Fruit fly (Drosophila melanogaster) whole organism, embryonic: ENCODE measurements around the gene CG12017.

Source experiments
- CG10209 ChIP-seq: fragments of 200-800 bp; sonication (Bioruptor generic); optimal IDR thresholded peaks from 3 replicates; lab custom pipeline; 2017; ENCODE audit warnings: missing biosample characterization, mild to moderate bottlenecking, missing genetic modification characterization, missing genetic modification reagents
- CG10366 ChIP-seq: fragments of 200-800 bp; sonication (Bioruptor generic); IDR thresholded peaks from 2 replicates; pipeline ENCODE4 v1.3.6; 2022; ENCODE audit warnings: missing biosample characterization, missing genetic modification characterization
- CG11723 ChIP-seq: fragments of 200-800 bp; sonication (Bioruptor generic); optimal IDR thresholded peaks from 2 replicates; lab custom pipeline; 2017; ENCODE audit warnings: missing biosample characterization, mild to moderate bottlenecking, missing genetic modification characterization
- CG14014 ChIP-seq: fragments of 200-800 bp; sonication (Bioruptor generic); IDR thresholded peaks from 2 replicates; pipeline ENCODE4 v1.3.6; 2022; ENCODE audit warnings: missing biosample characterization, missing genetic modification characterization
- CG17328 ChIP-seq: fragments of 200-800 bp; sonication (Bioruptor generic); IDR thresholded peaks from 2 replicates; pipeline ENCODE4 v1.3.6; 2022; ENCODE audit warnings: missing biosample characterization, missing genetic modification characterization
- CG17359 ChIP-seq: fragments of 200-800 bp; sonication (Bioruptor generic); optimal IDR thresholded peaks from 3 replicates; lab custom pipeline; 2018; ENCODE audit warnings: missing biosample characterization, mild to moderate bottlenecking, missing genetic modification characterization, moderate library complexity
- CG17802 ChIP-seq: fragments of 200-800 bp; sonication (Bioruptor generic); optimal IDR thresholded peaks from 2 replicates; lab custom pipeline; 2018; ENCODE audit warnings: missing biosample characterization, mild to moderate bottlenecking, missing genetic modification characterization, moderate library complexity
- CG18476 ChIP-seq: fragments of 200-800 bp; sonication (Bioruptor generic); optimal IDR thresholded peaks from 2 replicates; lab custom pipeline; 2016; ENCODE audit warnings: missing biosample characterization, mild to moderate bottlenecking, missing genetic modification characterization
- CG18764 ChIP-seq: fragments of 200-800 bp; sonication (Bioruptor generic); optimal IDR thresholded peaks from 3 replicates; lab custom pipeline; 2016; ENCODE audit warnings: missing biosample characterization, missing genetic modification characterization
- CG2678 ChIP-seq: fragments of 200-800 bp; sonication (Bioruptor generic); optimal IDR thresholded peaks from 3 replicates; lab custom pipeline; 2019; ENCODE audit warnings: missing biosample characterization, mild to moderate bottlenecking, missing genetic modification characterization, moderate library complexity
- CG30431 ChIP-seq: fragments of 200-800 bp; sonication (Bioruptor generic); optimal IDR thresholded peaks from 2 replicates; lab custom pipeline; 2017; ENCODE audit warnings: missing biosample characterization, missing genetic modification characterization
- CG32772 ChIP-seq: fragments of 200-800 bp; sonication (Bioruptor generic); IDR thresholded peaks from 2 replicates; pipeline ENCODE4 v1.3.6; 2022; ENCODE audit warnings: missing biosample characterization, missing genetic modification characterization
- CG3847 ChIP-seq: fragments of 200-800 bp; sonication (Bioruptor generic); IDR thresholded peaks from 2 replicates; pipeline ENCODE4 v1.3.6; 2022; ENCODE audit warnings: missing biosample characterization, missing genetic modification characterization
- CG4404 ChIP-seq: fragments of 200-800 bp; sonication (Bioruptor generic); IDR thresholded peaks from 2 replicates; pipeline ENCODE4 v1.3.6; 2022; ENCODE audit warnings: missing biosample characterization, missing genetic modification characterization
- CG4707 ChIP-seq: fragments of 200-800 bp; sonication (Bioruptor generic); optimal IDR thresholded peaks from 2 replicates; lab custom pipeline; 2018; ENCODE audit warnings: missing biosample characterization, mild to moderate bottlenecking, missing genetic modification characterization, moderate library complexity
- CG7372 ChIP-seq: fragments of 200-800 bp; sonication (Bioruptor generic); IDR thresholded peaks from 2 replicates; pipeline ENCODE4 v1.3.6; 2022; ENCODE audit warnings: missing biosample characterization, missing genetic modification characterization
- CG7987 ChIP-seq: fragments of 200-800 bp; sonication (Bioruptor generic); optimal IDR thresholded peaks from 2 replicates; lab custom pipeline; 2018; ENCODE audit warnings: missing biosample characterization, mild to moderate bottlenecking, missing genetic modification characterization, moderate library complexity
- CG8388 ChIP-seq: fragments of 200-800 bp; sonication (Bioruptor generic); optimal IDR thresholded peaks from 2 replicates; lab custom pipeline; 2019; ENCODE audit warnings: missing biosample characterization, mild to moderate bottlenecking, missing genetic modification characterization, moderate library complexity
- CG8944 ChIP-seq: fragments of 200-800 bp; sonication (Bioruptor generic); optimal IDR thresholded peaks from 3 replicates; lab custom pipeline; 2016; ENCODE audit warnings: missing biosample characterization, missing genetic modification characterization
- Camta ChIP-seq: fragments of 200-800 bp; sonication (Bioruptor generic); optimal IDR thresholded peaks from 2 replicates; lab custom pipeline; 2016; ENCODE audit warnings: missing biosample characterization, missing genetic modification characterization
- Deaf1 ChIP-seq: fragments of 200-800 bp; optimal IDR thresholded peaks from 3 replicates; lab custom pipeline; 2019; ENCODE audit warnings: missing biosample characterization, mild to moderate bottlenecking, missing genetic modification characterization, moderate library complexity
- Dip2 ChIP-seq: fragments of 200-800 bp; sonication (Bioruptor generic); IDR thresholded peaks from 2 replicates; pipeline ENCODE4 v1.3.6; 2022; ENCODE audit warnings: missing biosample characterization, missing genetic modification characterization
- ERR ChIP-seq: fragments of 200-800 bp; sonication (Bioruptor generic); optimal IDR thresholded peaks from 2 replicates; lab custom pipeline; 2016; ENCODE audit warnings: missing biosample characterization, missing genetic modification characterization
- HLH4C ChIP-seq: fragments of 200-800 bp; sonication (Bioruptor generic); IDR thresholded peaks from 3 replicates; pipeline ENCODE4 v1.3.6; 2022; ENCODE audit warnings: missing biosample characterization, missing genetic modification characterization; ENCODE audit not compliant: partially characterized antibody
- HmgD ChIP-seq: fragments of 200-800 bp; sonication (Bioruptor generic); optimal IDR thresholded peaks from 3 replicates; lab custom pipeline; 2016; ENCODE audit warnings: missing biosample characterization, missing genetic modification characterization
- Hmx ChIP-seq: fragments of 200-800 bp; sonication (Bioruptor generic); optimal IDR thresholded peaks from 2 replicates; lab custom pipeline; 2016; ENCODE audit warnings: missing biosample characterization, missing genetic modification characterization
- Max ChIP-seq: fragments of 200-800 bp; sonication (Bioruptor generic); optimal IDR thresholded peaks from 2 replicates; lab custom pipeline; 2016; ENCODE audit warnings: missing biosample characterization, mild to moderate bottlenecking, missing genetic modification characterization
- Mrtf ChIP-seq: fragments of 200-800 bp; sonication (Bioruptor generic); IDR thresholded peaks from 3 replicates; pipeline ENCODE4 v1.3.6; 2022; ENCODE audit warnings: missing biosample characterization, missing genetic modification characterization
- Neu2 ChIP-seq: fragments of 200-800 bp; sonication (Bioruptor generic); optimal IDR thresholded peaks from 3 replicates; lab custom pipeline; 2016; ENCODE audit warnings: missing biosample characterization, missing genetic modification characterization, borderline replicate concordance
- Nf-YA ChIP-seq: fragments of 200-800 bp; sonication (Bioruptor generic); IDR thresholded peaks from 2 replicates; pipeline ENCODE4 v1.3.6; 2022; ENCODE audit warnings: missing biosample characterization, missing genetic modification characterization
- Nf-YC ChIP-seq: fragments of 200-800 bp; optimal IDR thresholded peaks from 3 replicates; lab custom pipeline; 2019; ENCODE audit warnings: missing biosample characterization, mild to moderate bottlenecking, missing genetic modification characterization, moderate library complexity
- cato ChIP-seq: fragments of 200-800 bp; sonication (Bioruptor generic); optimal IDR thresholded peaks from 2 replicates; lab custom pipeline; 2016; ENCODE audit warnings: missing biosample characterization, missing genetic modification characterization, borderline replicate concordance
- chif ChIP-seq, 2 experiments: fragments of 200-800 bp; sonication (Bioruptor generic); optimal IDR thresholded peaks; 3 replicates each; lab custom pipeline; 2016; ENCODE audit warnings: missing biosample characterization in 2 of 2, missing genetic modification characterization in 2 of 2
- corto ChIP-seq: fragments of 200-800 bp; sonication (Bioruptor generic); optimal IDR thresholded peaks from 2 replicates; lab custom pipeline; 2016; ENCODE audit warnings: missing biosample characterization, mild to moderate bottlenecking, missing genetic modification characterization, moderate library complexity
- dm ChIP-seq: fragments of 200-800 bp; sonication (Bioruptor generic); optimal IDR thresholded peaks from 3 replicates; lab custom pipeline; 2016; ENCODE audit warnings: missing biosample characterization, missing genetic modification characterization
- dysf ChIP-seq: fragments of 200-800 bp; sonication (Bioruptor generic); IDR thresholded peaks from 3 replicates; pipeline ENCODE4 v1.3.6; 2022; ENCODE audit warnings: missing biosample characterization, missing genetic modification characterization
- exex ChIP-seq: fragments of 200-800 bp; sonication (Bioruptor generic); optimal IDR thresholded peaks from 4 replicates; lab custom pipeline; 2018; ENCODE audit warnings: missing biosample characterization, mild to moderate bottlenecking, missing genetic modification characterization, moderate library complexity
- gro ChIP-seq: fragments of 200-800 bp; sonication (Bioruptor generic); optimal IDR thresholded peaks from 2 replicates; lab custom pipeline; 2016; ENCODE audit warnings: missing biosample characterization, missing genetic modification characterization
- inv ChIP-seq: fragments of 200-800 bp; sonication (Bioruptor generic); IDR thresholded peaks from 2 replicates; pipeline ENCODE4 v1.3.6; 2022; ENCODE audit warnings: missing biosample characterization, missing genetic modification characterization; ENCODE audit not compliant: partially characterized antibody
- lola ChIP-seq, 3 experiments: fragments of >200 bp in 2 of 3; fragments of 200-800 bp in 1 of 3; sonication (Bioruptor generic) in 1 of 3; optimal IDR thresholded peaks; 2 replicates each; lab custom pipeline; 2017 to 2019; ENCODE audit warnings: missing biosample characterization in 3 of 3, missing genetic modification characterization in 3 of 3, mild to moderate bottlenecking in 1 of 3, moderate library complexity in 1 of 3
- lov ChIP-seq, 2 experiments: fragments of 200-800 bp in 1 of 2; fragments of >200 bp in 1 of 2; sonication (Bioruptor generic) in 1 of 2; IDR thresholded peaks in 1 of 2; optimal IDR thresholded peaks in 1 of 2; 2 replicates in 1 of 2; 3 replicates in 1 of 2; pipeline versions ENCODE4 v1.3.6 to Lab custom; 2017 to 2022; ENCODE audit warnings: missing biosample characterization in 1 of 2, missing genetic modification characterization in 1 of 2
- mirr ChIP-seq: fragments of 200-800 bp; sonication (Bioruptor generic); optimal IDR thresholded peaks from 3 replicates; lab custom pipeline; 2018; ENCODE audit warnings: missing biosample characterization, mild to moderate bottlenecking, missing genetic modification characterization
- p53 ChIP-seq: fragments of 200-800 bp; sonication (Bioruptor generic); optimal IDR thresholded peaks from 2 replicates; lab custom pipeline; 2016; ENCODE audit warnings: missing biosample characterization, missing genetic modification characterization
- psq ChIP-seq: fragments of 200-800 bp; sonication (Bioruptor generic); optimal IDR thresholded peaks from 2 replicates; lab custom pipeline; 2017; ENCODE audit warnings: missing biosample characterization, missing genetic modification characterization
- sens-2 ChIP-seq: fragments of 200-800 bp; sonication (Bioruptor generic); IDR thresholded peaks from 2 replicates; pipeline ENCODE4 v1.3.6; 2022; ENCODE audit warnings: missing biosample characterization, missing genetic modification characterization
- sisA ChIP-seq: fragments of 200-800 bp; sonication (Bioruptor generic); IDR thresholded peaks from 2 replicates; pipeline ENCODE4 v1.3.6; 2022; ENCODE audit warnings: missing biosample characterization, missing genetic modification characterization
- sr ChIP-seq: fragments of 200-800 bp; sonication (Bioruptor generic); IDR thresholded peaks from 3 replicates; pipeline ENCODE4 v1.3.6; 2022; ENCODE audit warnings: missing biosample characterization, missing genetic modification characterization
- sug ChIP-seq: fragments of 200-800 bp; optimal IDR thresholded peaks from 2 replicates; lab custom pipeline; 2019; ENCODE audit warnings: missing biosample characterization, mild to moderate bottlenecking, missing genetic modification characterization, moderate library complexity
- ttk ChIP-seq: fragments of 200-800 bp; sonication (Bioruptor generic); IDR thresholded peaks from 2 replicates; pipeline ENCODE4 v2.1.2; 2022; ENCODE audit warnings: missing biosample characterization, missing genetic modification characterization
- zen2 ChIP-seq: fragments of 200-800 bp; sonication (Bioruptor generic); IDR thresholded peaks from 3 replicates; pipeline ENCODE4 v1.3.6; 2022; ENCODE audit warnings: missing biosample characterization, missing genetic modification characterization; ENCODE audit not compliant: partially characterized antibody

The CG12017 gene

DNA sequence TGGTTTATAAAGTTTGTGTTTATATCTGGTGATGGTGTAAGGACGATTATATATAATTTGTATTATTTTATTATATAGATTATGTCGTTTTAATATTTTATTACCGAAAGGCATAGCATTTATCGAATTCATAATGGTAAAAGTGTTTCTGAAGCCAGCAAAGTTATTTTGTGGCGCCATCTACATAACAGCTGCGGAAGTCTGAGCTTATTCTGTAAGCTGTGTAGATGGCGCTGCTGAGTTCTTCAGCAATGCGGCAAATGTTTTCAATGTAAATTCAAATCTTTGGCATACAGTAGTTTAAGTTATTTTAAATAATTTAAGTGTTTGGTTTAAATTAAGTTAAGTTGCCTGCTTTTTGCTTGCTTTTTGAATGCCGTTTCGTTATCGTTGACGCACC is 8.4 kb downstream of the CG12017 start (continued):
- TF ChIP-seq mirr (GFP tag; lab: Kevin White, UChicago): no peak
- no peak for TF ChIP-seq Hmx (GFP tag; lab: Kevin White, UChicago)
- no peak for TF ChIP-seq CG7987 (GFP tag; lab: Kevin White, UChicago)
- TF ChIP-seq zen2 (GFP tag; lab: Robert Waterston, UW): no peak
- TF ChIP-seq CG32772 (GFP tag; lab: Robert Waterston, UW): peak; percentile 40; the same call in 1 of the 2 replicates
- peak; percentile 12 for TF ChIP-seq CG18764 (GFP tag; lab: Kevin White, UChicago)
- peak; percentile 44; the same call in 1 of the 2 replicates for TF ChIP-seq CG14014 (GFP tag; lab: Robert Waterston, UW)
- peak; percentile 94 for TF ChIP-seq Dip2 (GFP tag; lab: Robert Waterston, UW)
- no peak for TF ChIP-seq Camta (GFP tag; lab: Kevin White, UChicago)
- no peak for TF ChIP-seq psq (GFP tag; lab: Kevin White, UChicago)
- no peak for TF ChIP-seq CG8388
- no peak for TF ChIP-seq CG4707 (GFP tag; lab: Kevin White, UChicago)
- peak; percentile 56; the same call in 2 of the 3 replicates for TF ChIP-seq dysf (GFP tag; lab: Robert Waterston, UW)
- no peak for TF ChIP-seq lola (GFP tag; optimal IDR thresholded peaks at IDR 0.05; lab: Kevin White, UChicago)
- no peak for TF ChIP-seq Nf-YC
- no peak for TF ChIP-seq Max (GFP tag; lab: Kevin White, UChicago)
- TF ChIP-seq corto (GFP tag; lab: Kevin White, UChicago): no peak
- peak; percentile 35; the same call in 2 of the 3 replicates for TF ChIP-seq Mrtf (GFP tag; lab: Robert Waterston, UW)
- TF ChIP-seq CG17328 (GFP tag; lab: Robert Waterston, UW): no peak
- no peak for TF ChIP-seq lov (optimal IDR thresholded peaks at IDR 0.05; lab: Kevin White, UChicago)
- TF ChIP-seq lov (GFP tag; IDR thresholded peaks at IDR 0.05; lab: Robert Waterston, UW): peak; percentile 56; the same call in 1 of the 3 replicates
- peak; percentile 48 for TF ChIP-seq CG10366
- no peak for TF ChIP-seq CG30431 (GFP tag; lab: Kevin White, UChicago)
- no peak for TF ChIP-seq CG8944 (GFP tag; lab: Kevin White, UChicago)
- no peak for TF ChIP-seq sug (tag; lab: Kevin White, UChicago)
- TF ChIP-seq exex (tag; lab: Kevin White, UChicago): no peak
- TF ChIP-seq ERR: no peak
- 0 out of 3 replicates have a peak, but pooled peaks have one; percentile 21 for TF ChIP-seq sr (GFP tag; lab: Robert Waterston, UW)
- no peak for TF ChIP-seq CG10209 (GFP tag; lab: Kevin White, UChicago)
- TF ChIP-seq inv (GFP tag; lab: Robert Waterston, UW): no peak
- TF ChIP-seq Deaf1 (tag; lab: Kevin White, UChicago): no peak
- no peak for TF ChIP-seq p53
- TF ChIP-seq sens-2: 0 out of 2 replicates have a peak, but pooled peaks have one; percentile 7
- peak; percentile 2 for TF ChIP-seq CG17802 (tag; lab: Kevin White, UChicago)
- TF ChIP-seq CG11723 (GFP tag; lab: Kevin White, UChicago): no peak
- TF ChIP-seq cato: no peak
- TF ChIP-seq gro: no peak
- TF ChIP-seq HmgD (GFP tag; lab: Kevin White, UChicago): no peak
- no peak for TF ChIP-seq Nf-YA (GFP tag; lab: Robert Waterston, UW)
- no peak for TF ChIP-seq CG4404 (GFP tag; lab: Robert Waterston, UW)
- TF ChIP-seq CG18476 (GFP tag; lab: Kevin White, UChicago): no peak
- TF ChIP-seq ttk (GFP tag; lab: Robert Waterston, UW): peak; percentile 44
- peak; percentile 56 for TF ChIP-seq sisA (GFP tag; lab: Robert Waterston, UW)
- TF ChIP-seq chif (GFP tag; optimal IDR thresholded peaks at IDR 0.05; lab: Kevin White, UChicago): no peak
- no peak for TF ChIP-seq Neu2 (GFP tag; lab: Kevin White, UChicago)
- peak; percentile 28; the same call in 1 of the 2 replicates for TF ChIP-seq CG3847 (GFP tag; lab: Robert Waterston, UW)
- TF ChIP-seq HLH4C (GFP tag; lab: Robert Waterston, UW): no peak
- peak; percentile 37; the same call in 1 of the 2 replicates for TF ChIP-seq CG7372
- TF ChIP-seq CG2678: no peak
- TF ChIP-seq dm (GFP tag; lab: Kevin White, UChicago): no peak
- TF ChIP-seq CG17359: peak; percentile 55
